Fruit fly (Drosophila melanogaster): ENCODE measurements around the gene Ubr1.

Gene Ubr1

dm6 chrX:16968148-16968823 is at the start of gene Ubr1 (continued):
- TF ChIP-seq Trl (optimal IDR thresholded peaks at IDR 0.05) (peak in 1 of 2 experiments; percentile 9), Trl (GFP tag; optimal IDR thresholded peaks at IDR 0.05) (no peak), HLH3B (GFP tag; IDR thresholded peaks at IDR 0.05) (no peak), Dek (tag; optimal IDR thresholded peaks at IDR 0.05) (no peak), Side (GFP tag; optimal IDR thresholded peaks at IDR 0.05) (no peak), CG4404 (GFP tag; IDR thresholded peaks at IDR 0.05) (no peak), CG34376 (GFP tag; optimal IDR thresholded peaks at IDR 0.05) (peak; percentile 27), CG8089 (GFP tag; optimal IDR thresholded peaks at IDR 0.05) (peak; percentile 31), jigr1 (GFP tag; IDR thresholded peaks at IDR 0.05) (no peak), wek (GFP tag; optimal IDR thresholded peaks at IDR 0.05) (no peak), CG11504 (tag; optimal IDR thresholded peaks at IDR 0.05) (no peak), rib (GFP tag; IDR thresholded peaks at IDR 0.05) (no peak), klu (GFP tag; IDR thresholded peaks at IDR 0.05) (no peak), CG15696 (tag; optimal IDR thresholded peaks at IDR 0.05) (no peak), CG10979 (tag; optimal IDR thresholded peaks at IDR 0.05) (no peak), gce (GFP tag; IDR thresholded peaks at IDR 0.05) (no peak), nerfin-2 (GFP tag; IDR thresholded peaks at IDR 0.05; ENCODE audit: partially characterized antibody) (peak; percentile 97), cato (GFP tag; optimal IDR thresholded peaks at IDR 0.05; ENCODE audit: borderline replicate concordance) (no peak), Tbp (GFP tag; optimal IDR thresholded peaks at IDR 0.05) (no peak), CG7786 (GFP tag; optimal IDR thresholded peaks at IDR 0.05) (no peak), CG34422 (GFP tag; IDR thresholded peaks at IDR 0.05) (0 out of 3 replicates have a peak, but pooled peaks have one; percentile 31), gsb (GFP tag; IDR thresholded peaks at IDR 0.05) (no peak), CG7372 (GFP tag; IDR thresholded peaks at IDR 0.05) (no peak), ro (GFP tag; IDR thresholded peaks at IDR 0.05) (no peak), CG9437 (GFP tag; optimal IDR thresholded peaks at IDR 0.05) (peak; percentile 1), CG6683 (GFP tag; optimal IDR thresholded peaks at IDR 0.05) (no peak), Dll (GFP tag; IDR thresholded peaks at IDR 0.05; ENCODE audit: partially characterized antibody) (peak; percentile 85), Hr51 (GFP tag; optimal IDR thresholded peaks at IDR 0.05) (no peak), caup (GFP tag; optimal IDR thresholded peaks at IDR 0.05; ENCODE audit: severe bottlenecking) (no peak), sisA (GFP tag; IDR thresholded peaks at IDR 0.05) (no peak), Gsc (GFP tag; IDR thresholded peaks at IDR 0.05) (no peak), lov (optimal IDR thresholded peaks at IDR 0.05) (no peak), lov (GFP tag; IDR thresholded peaks at IDR 0.05) (no peak), MESR4 (GFP tag; optimal IDR thresholded peaks at IDR 0.05) (peak; percentile 79), Abd-B (GFP tag; optimal IDR thresholded peaks at IDR 0.05) (peak; percentile 65), pan (optimal IDR thresholded peaks at IDR 0.05) (no peak), pan (GFP tag; optimal IDR thresholded peaks at IDR 0.05 in 1 of 2, IDR thresholded peaks at IDR 0.05 in 1 of 2) (no peak), B-H1 (GFP tag; IDR thresholded peaks at IDR 0.05) (no peak), CG15601 (tag; optimal IDR thresholded peaks at IDR 0.05) (no peak), Dfd (GFP tag; optimal IDR thresholded peaks at IDR 0.05) (peak in 1 of 2 experiments; percentile 8), CG2199 (GFP tag; IDR thresholded peaks at IDR 0.05) (peak; percentile 48; the same call in 1 of the 3 replicates), CG3847 (GFP tag; IDR thresholded peaks at IDR 0.05) (peak; percentile 44), CG15269 (tag; optimal IDR thresholded peaks at IDR 0.05) (no peak), Camta (GFP tag; optimal IDR thresholded peaks at IDR 0.05) (no peak), Mrtf (GFP tag; IDR thresholded peaks at IDR 0.05) (no peak), CG17359 (tag; optimal IDR thresholded peaks at IDR 0.05) (peak; percentile 0), CG1603 (tag; optimal IDR thresholded peaks at IDR 0.05) (peak; percentile 86), grau (tag; optimal IDR thresholded peaks at IDR 0.05) (no peak), tin (GFP tag; optimal IDR thresholded peaks at IDR 0.05) (no peak), Dbx (GFP tag; IDR thresholded peaks at IDR 0.05) (0 out of 3 replicates have a peak, but pooled peaks have one; percentile 14), CG17612 (GFP tag; IDR thresholded peaks at IDR 0.05) (no peak)

All from whole organism, embryonic.